Fruit fly (Drosophila melanogaster): Measurements from ENCODE around the gene Nup35.
A peak's percentile ranks its signal among the peaks of the same experiment; 100 is the strongest.

The Nup35 gene

DNA sequence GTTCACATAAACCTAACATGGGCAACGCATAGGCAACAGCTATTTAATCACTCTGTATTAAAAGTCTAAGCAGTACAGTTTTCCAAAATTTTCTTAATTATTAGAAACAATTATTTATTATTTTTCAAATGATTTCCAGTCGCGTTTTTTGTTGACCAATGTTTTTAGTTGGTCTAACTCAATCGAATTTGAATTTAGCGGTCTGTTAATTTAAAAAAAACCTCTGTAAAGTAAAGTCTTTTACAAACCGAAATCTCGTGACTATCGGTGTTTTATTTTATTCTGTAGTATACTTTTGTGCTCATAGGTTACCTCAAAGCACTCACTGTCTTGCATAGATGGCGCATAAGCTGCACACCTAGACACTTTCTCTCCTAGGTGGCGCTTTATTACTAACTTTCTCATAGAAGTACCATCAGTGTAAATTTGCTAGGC lies 12.8 kb upstream of the Nup35 start:
- TF ChIP-seq CG11762 (GFP tag; optimal IDR thresholded peaks at IDR 0.05; ENCODE audit: insufficient read depth) (no peak), OdsH (GFP tag; optimal IDR thresholded peaks at IDR 0.05) (no peak), Blimp-1 (GFP tag; optimal IDR thresholded peaks at IDR 0.05) (no peak), Hr39 (GFP tag; optimal IDR thresholded peaks at IDR 0.05) (peak; percentile 60), CG1621 (tag; optimal IDR thresholded peaks at IDR 0.05) (no peak), svp (GFP tag) (peak; percentile 16), esn (GFP tag; optimal IDR thresholded peaks at IDR 0.05) (no peak), cyc (GFP tag; optimal IDR thresholded peaks at IDR 0.05) (peak; percentile 49), spab (GFP tag; optimal IDR thresholded peaks at IDR 0.05) (no peak), CG4318 (GFP tag; optimal IDR thresholded peaks at IDR 0.05) (no peak), fkh (GFP tag; optimal IDR thresholded peaks at IDR 0.05) (no peak), CG15336 (GFP tag; IDR thresholded peaks at IDR 0.05) (no peak), CG8632 (GFP tag; optimal IDR thresholded peaks at IDR 0.05) (no peak), vri (GFP tag; optimal IDR thresholded peaks at IDR 0.05) (no peak), pdm3 (GFP tag; optimal IDR thresholded peaks at IDR 0.05) (peak; percentile 21), Ets21C (GFP tag; optimal IDR thresholded peaks at IDR 0.05) (no peak), CG6792 (GFP tag; optimal IDR thresholded peaks at IDR 0.05) (no peak), dac (GFP tag; optimal IDR thresholded peaks at IDR 0.05) (no peak), dsx (GFP tag; optimal IDR thresholded peaks at IDR 0.05; ENCODE audit: poor library complexity, severe bottlenecking) (no peak), CG31627 (GFP tag; optimal IDR thresholded peaks at IDR 0.05) (peak; percentile 61), Met (GFP tag; optimal IDR thresholded peaks at IDR 0.05) (no peak), lz (GFP tag; optimal IDR thresholded peaks at IDR 0.05) (peak; percentile 38)

DNA sequence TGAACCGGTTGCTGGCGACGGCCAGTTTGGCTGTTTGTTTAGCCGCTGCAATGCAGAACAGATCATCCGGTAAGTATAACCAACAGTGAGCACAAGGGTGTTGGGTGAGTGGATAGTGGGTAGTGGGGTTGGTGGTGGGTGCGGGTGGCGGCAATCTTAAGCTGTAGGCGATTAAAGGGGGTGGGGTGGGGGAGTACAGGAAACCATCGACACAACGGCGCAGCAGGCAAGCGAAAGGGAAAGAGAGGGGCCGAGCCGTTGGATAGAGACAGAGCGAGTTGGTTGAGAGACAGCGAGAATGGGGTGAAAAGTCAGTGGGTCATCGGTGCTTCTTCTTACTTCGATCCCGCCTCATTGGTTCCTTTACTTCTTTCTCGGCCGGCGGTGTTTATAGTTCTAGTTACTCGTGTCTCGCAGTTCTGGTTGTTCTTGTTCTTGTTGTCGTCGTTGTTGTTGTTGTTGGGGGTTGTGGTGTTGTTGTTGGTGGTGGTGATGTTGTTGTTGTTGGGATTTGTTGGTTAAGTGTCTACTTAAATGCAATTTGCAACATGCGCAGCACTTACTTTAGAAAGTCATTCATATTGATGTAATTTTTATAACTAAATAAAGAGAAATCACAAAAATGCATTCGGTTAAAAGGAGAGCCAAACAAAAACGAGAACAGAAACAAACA lies 11.6 kb upstream of the Nup35 start:
- TF ChIP-seq fd59A (GFP tag; optimal IDR thresholded peaks at IDR 0.05) (no peak), svp (GFP tag) (peak; percentile 88), Hr4 (GFP tag; optimal IDR thresholded peaks at IDR 0.05) (no peak)

DNA sequence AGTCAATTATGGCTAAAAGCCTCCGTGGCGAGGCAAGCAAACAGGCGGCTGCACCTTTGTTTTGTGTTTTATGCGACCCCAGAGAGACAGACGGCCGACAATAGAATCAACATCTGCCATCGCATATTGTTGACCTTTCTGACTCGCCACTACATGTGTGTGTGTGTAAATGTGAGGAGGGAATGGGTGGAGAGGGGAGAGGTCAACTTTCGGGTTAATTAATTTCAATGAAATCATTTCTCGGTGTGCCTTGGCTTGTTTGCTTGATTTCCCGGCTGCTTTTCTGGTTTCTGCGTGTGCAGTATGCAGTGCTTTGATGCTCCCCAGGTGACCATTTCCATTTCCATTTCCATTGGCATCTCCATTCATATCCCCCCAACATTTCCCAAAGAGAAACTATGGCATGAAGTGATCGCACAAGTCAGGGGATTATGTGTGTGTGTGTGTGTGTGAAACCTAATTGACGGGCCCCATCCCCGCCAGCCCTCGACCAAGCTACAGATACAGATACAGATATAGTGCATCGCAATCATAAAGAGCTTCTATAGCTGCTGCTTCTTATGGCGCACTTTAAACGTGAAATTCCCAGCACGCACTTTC lies 4.8 kb upstream of the Nup35 start:
- peak in 1 of 2 experiments; percentile 24 for TF ChIP-seq ss (GFP tag; optimal IDR thresholded peaks at IDR 0.05)
- TF ChIP-seq svp (GFP tag), result peak; percentile 20
- no peak for TF ChIP-seq dac (GFP tag; optimal IDR thresholded peaks at IDR 0.05)
- TF ChIP-seq CG6276 (GFP tag; optimal IDR thresholded peaks at IDR 0.05), result peak; percentile 3
- no peak for TF ChIP-seq Ets21C (GFP tag; optimal IDR thresholded peaks at IDR 0.05)
- peak; percentile 37 for TF ChIP-seq Eip78C (GFP tag)
- TF ChIP-seq fkh (GFP tag; optimal IDR thresholded peaks at IDR 0.05), result peak; percentile 27

DNA sequence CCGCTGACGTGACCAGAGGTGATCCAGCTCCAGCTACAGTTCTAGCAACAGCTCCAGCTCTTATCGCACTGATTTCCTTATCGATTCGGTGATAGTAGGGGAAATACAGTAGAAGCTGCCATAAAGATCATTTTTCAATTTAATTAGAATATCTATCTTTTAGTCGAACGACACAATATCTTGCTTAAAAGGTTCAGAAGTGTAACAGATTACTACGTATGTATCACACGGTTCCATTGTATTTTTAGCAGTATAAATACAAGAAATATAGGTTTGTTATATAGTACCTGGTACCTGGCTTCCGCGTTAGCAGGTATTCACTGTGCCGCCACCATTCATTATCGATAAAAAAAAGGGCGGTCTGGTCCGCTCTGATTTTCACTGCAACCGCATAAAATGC lies 3.1 kb upstream of the Nup35 start:
- peak; percentile 64 for TF ChIP-seq CG6808 (GFP tag; optimal IDR thresholded peaks at IDR 0.05)
- TF ChIP-seq pdm3 (GFP tag; optimal IDR thresholded peaks at IDR 0.05), result peak; percentile 85
- TF ChIP-seq esn (GFP tag; optimal IDR thresholded peaks at IDR 0.05), result peak; percentile 81
- peak; percentile 29 for TF ChIP-seq Blimp-1 (GFP tag; optimal IDR thresholded peaks at IDR 0.05)
- peak; percentile 71 for TF ChIP-seq Sox15 (GFP tag; optimal IDR thresholded peaks at IDR 0.05)
- TF ChIP-seq CG10631 (GFP tag; optimal IDR thresholded peaks at IDR 0.05), result peak; percentile 78
- TF ChIP-seq CG34406 (GFP tag; optimal IDR thresholded peaks at IDR 0.05), result peak; percentile 80
- no peak for TF ChIP-seq dsx (GFP tag; optimal IDR thresholded peaks at IDR 0.05; ENCODE audit: poor library complexity, severe bottlenecking)
- peak; percentile 85 for TF ChIP-seq Hr39 (GFP tag; optimal IDR thresholded peaks at IDR 0.05)
- TF ChIP-seq fkh (GFP tag; optimal IDR thresholded peaks at IDR 0.05), result no peak
- TF ChIP-seq vri (GFP tag; optimal IDR thresholded peaks at IDR 0.05), result peak; percentile 74
- peak; percentile 83 for TF ChIP-seq acj6 (GFP tag; optimal IDR thresholded peaks at IDR 0.05)
- peak; percentile 67 for TF ChIP-seq Ets96B (tag; optimal IDR thresholded peaks at IDR 0.05)
- peak; percentile 83 for TF ChIP-seq Sox14 (GFP tag; optimal IDR thresholded peaks at IDR 0.05)
- TF ChIP-seq CG11294 (GFP tag; IDR thresholded peaks at IDR 0.05), result peak; percentile 43; the same call in 1 of the 2 replicates
- TF ChIP-seq Sox102F (GFP tag; optimal IDR thresholded peaks at IDR 0.05), result peak; percentile 76
- peak; percentile 84 for TF ChIP-seq CG3919 (GFP tag; optimal IDR thresholded peaks at IDR 0.05)
- peak; percentile 78 for TF ChIP-seq Eip75B (GFP tag; optimal IDR thresholded peaks at IDR 0.05)
- peak; percentile 4 to 35 for TF ChIP-seq salr (GFP tag; optimal IDR thresholded peaks at IDR 0.05)
- TF ChIP-seq Smox (GFP tag; optimal IDR thresholded peaks at IDR 0.05), result peak; percentile 73
- TF ChIP-seq spab (GFP tag; optimal IDR thresholded peaks at IDR 0.05), result peak; percentile 46
- TF ChIP-seq CG9139 (GFP tag; optimal IDR thresholded peaks at IDR 0.05), result peak; percentile 50
- peak; percentile 67 for TF ChIP-seq CG6276 (GFP tag; optimal IDR thresholded peaks at IDR 0.05)
- peak; percentile 71 for TF ChIP-seq svp (GFP tag)
- TF ChIP-seq OdsH (GFP tag; optimal IDR thresholded peaks at IDR 0.05), result peak; percentile 81
- peak; percentile 31 for TF ChIP-seq Lpt (GFP tag; optimal IDR thresholded peaks at IDR 0.05)
